Fruit fly (Drosophila melanogaster): ENCODE data around the gene brv3.
A peak's percentile ranks its signal among the peaks of the same experiment; 100 is the strongest.

brv3 gene

dm6 chrX:2590607-2591006 lies 33.8 kb downstream of the brv3 start:
- TF ChIP-seq fkh (GFP tag; optimal IDR thresholded peaks at IDR 0.05) (peak; percentile 59), svp (GFP tag) (peak; percentile 68), Hr4 (GFP tag; optimal IDR thresholded peaks at IDR 0.05) (no peak), spab (GFP tag; optimal IDR thresholded peaks at IDR 0.05) (no peak)

dm6 chrX:2589446-2590038 lies 34.8 kb downstream of the brv3 start:
- TF ChIP-seq achi (GFP tag; optimal IDR thresholded peaks at IDR 0.05), result peak; percentile 92
- TF ChIP-seq CG6792 (GFP tag; optimal IDR thresholded peaks at IDR 0.05), result peak; percentile 97
- peak; percentile 78 for TF ChIP-seq CG6854 (GFP tag; optimal IDR thresholded peaks at IDR 0.05)
- TF ChIP-seq CG6808 (GFP tag; optimal IDR thresholded peaks at IDR 0.05), result peak; percentile 41
- peak; percentile 96 for TF ChIP-seq pdm3 (GFP tag; optimal IDR thresholded peaks at IDR 0.05)
- peak; percentile 31 for TF ChIP-seq CG9139 (GFP tag; optimal IDR thresholded peaks at IDR 0.05)
- TF ChIP-seq CG8632 (GFP tag; optimal IDR thresholded peaks at IDR 0.05), result peak; percentile 85
- TF ChIP-seq spab (GFP tag; optimal IDR thresholded peaks at IDR 0.05), result peak; percentile 65
- peak; percentile 92 for TF ChIP-seq Eip93F (GFP tag; optimal IDR thresholded peaks at IDR 0.05)
- peak; percentile 93 for TF ChIP-seq CG8319 (GFP tag; optimal IDR thresholded peaks at IDR 0.05)
- peak; percentile 93 for TF ChIP-seq vri (GFP tag; optimal IDR thresholded peaks at IDR 0.05)
- TF ChIP-seq Blimp-1 (GFP tag; optimal IDR thresholded peaks at IDR 0.05), result peak; percentile 79
- peak; percentile 93 for TF ChIP-seq CG8119 (GFP tag; IDR thresholded peaks at IDR 0.05)
- TF ChIP-seq acj6 (GFP tag; optimal IDR thresholded peaks at IDR 0.05), result peak; percentile 94
- peak; percentile 64 to 82 for TF ChIP-seq salr (GFP tag; optimal IDR thresholded peaks at IDR 0.05)
- peak; percentile 95 for TF ChIP-seq CG3919 (GFP tag; optimal IDR thresholded peaks at IDR 0.05)
- peak; percentile 77 for TF ChIP-seq Hr38 (GFP tag; optimal IDR thresholded peaks at IDR 0.05)
- TF ChIP-seq fd59A (GFP tag; optimal IDR thresholded peaks at IDR 0.05), result peak; percentile 71
- TF ChIP-seq Sox14 (GFP tag; optimal IDR thresholded peaks at IDR 0.05), result peak; percentile 94
- peak; percentile 56 for TF ChIP-seq fd85E (GFP tag; optimal IDR thresholded peaks at IDR 0.05)
- peak; percentile 77 for TF ChIP-seq Ets96B (tag; optimal IDR thresholded peaks at IDR 0.05)
- peak; percentile 95 for TF ChIP-seq CG7368 (GFP tag; optimal IDR thresholded peaks at IDR 0.05)
- TF ChIP-seq CG1621 (tag; optimal IDR thresholded peaks at IDR 0.05), result peak; percentile 81
- TF ChIP-seq lz (GFP tag; optimal IDR thresholded peaks at IDR 0.05), result peak; percentile 96
- TF ChIP-seq Gug (GFP tag; IDR thresholded peaks at IDR 0.05), result peak; percentile 93
- TF ChIP-seq ss (GFP tag; optimal IDR thresholded peaks at IDR 0.05), result peak; percentile 43 to 54
- TF ChIP-seq CG10669 (GFP tag; optimal IDR thresholded peaks at IDR 0.05), result peak; percentile 78
- peak; percentile 95 for TF ChIP-seq CG15336 (GFP tag; IDR thresholded peaks at IDR 0.05)
- TF ChIP-seq Sox15 (GFP tag; optimal IDR thresholded peaks at IDR 0.05), result peak; percentile 96
- peak; percentile 88 for TF ChIP-seq fkh (GFP tag; optimal IDR thresholded peaks at IDR 0.05)
- peak; percentile 97 for TF ChIP-seq Eip78C (GFP tag)
- TF ChIP-seq CG11762 (GFP tag; optimal IDR thresholded peaks at IDR 0.05; ENCODE audit: insufficient read depth), result peak; percentile 88
- TF ChIP-seq CG11902 (GFP tag; optimal IDR thresholded peaks at IDR 0.05), result peak; percentile 92
- TF ChIP-seq Sox102F (GFP tag; optimal IDR thresholded peaks at IDR 0.05), result peak; percentile 91
- peak; percentile 95 for TF ChIP-seq esn (GFP tag; optimal IDR thresholded peaks at IDR 0.05)
- TF ChIP-seq Ets21C (GFP tag; optimal IDR thresholded peaks at IDR 0.05), result peak; percentile 92
- TF ChIP-seq Lpt (GFP tag; optimal IDR thresholded peaks at IDR 0.05), result peak; percentile 92
- peak; percentile 96 for TF ChIP-seq CG6163 (GFP tag; IDR thresholded peaks at IDR 0.05)
- peak; percentile 93 for TF ChIP-seq CG34406 (GFP tag; optimal IDR thresholded peaks at IDR 0.05)
- peak; percentile 94 for TF ChIP-seq topi (GFP tag; optimal IDR thresholded peaks at IDR 0.05)
- peak; percentile 91 for TF ChIP-seq Eip75B (GFP tag; optimal IDR thresholded peaks at IDR 0.05)
- peak; percentile 92 for TF ChIP-seq CG11294 (GFP tag; IDR thresholded peaks at IDR 0.05)
- peak; percentile 97 for TF ChIP-seq cyc (GFP tag; optimal IDR thresholded peaks at IDR 0.05)
- TF ChIP-seq Hr39 (GFP tag; optimal IDR thresholded peaks at IDR 0.05), result peak; percentile 97
- peak; percentile 94 for TF ChIP-seq net (GFP tag; optimal IDR thresholded peaks at IDR 0.05)
- peak; percentile 93 for TF ChIP-seq CG4318 (GFP tag; optimal IDR thresholded peaks at IDR 0.05)
- TF ChIP-seq OdsH (GFP tag; optimal IDR thresholded peaks at IDR 0.05), result peak; percentile 96
